Worm (Caenorhabditis elegans): Measurements from ENCODE around the gene F52H2.1.

The F52H2.1 gene

DNA sequence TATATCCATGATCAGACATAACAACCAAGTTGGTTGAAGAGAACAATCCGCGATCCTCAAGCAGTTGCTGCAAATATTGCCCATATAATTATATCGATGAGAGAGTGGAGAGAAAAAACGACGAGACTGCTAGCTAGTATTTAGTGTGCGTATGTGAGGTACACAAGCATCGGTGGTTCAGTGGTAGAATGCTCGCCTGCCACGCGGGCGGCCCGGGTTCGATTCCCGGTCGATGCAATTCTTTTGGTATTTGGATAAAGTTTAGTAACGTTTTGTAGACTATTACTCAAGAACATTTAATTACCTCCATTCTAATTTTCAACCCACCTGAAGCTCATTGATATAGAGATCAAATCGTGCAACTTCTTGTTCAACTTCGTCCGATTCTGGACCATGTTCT is 40.2 kb downstream of the F52H2.1 start (continued):
- TF ChIP-seq F23B12.7 (tag; optimal IDR thresholded peaks at IDR 0.05; ENCODE audit: insufficient read depth), result peak; percentile 86
- TF ChIP-seq Y67H2A.10 (GFP tag; conservative IDR thresholded peaks at IDR 0.05), result peak; percentile 44; the same call in 1 of the 2 replicates
- TF ChIP-seq nhr-90 (tag; optimal IDR thresholded peaks at IDR 0.05), result peak; percentile 77
- peak; percentile 48; the same call in 1 of the 2 replicates for TF ChIP-seq egl-18 (GFP tag; IDR thresholded peaks at IDR 0.05)
- 0 out of 2 replicates have a peak, but pooled peaks have one; percentile 30 for TF ChIP-seq Y53G8AR.9 (GFP tag; conservative IDR thresholded peaks at IDR 0.05)
- TF ChIP-seq lsl-1 (GFP tag; optimal IDR thresholded peaks at IDR 0.05), result no peak
- peak; percentile 51; the same call in 1 of the 2 replicates for TF ChIP-seq attf-6 (GFP tag; IDR thresholded peaks at IDR 0.05)
- peak; percentile 55 for TF ChIP-seq mxl-1 (tag; optimal IDR thresholded peaks at IDR 0.05)
- no peak for TF ChIP-seq hlh-26 (GFP tag; conservative IDR thresholded peaks at IDR 0.05)
- TF ChIP-seq fkh-3 (tag; optimal IDR thresholded peaks at IDR 0.05), result peak; percentile 50
- peak; percentile 63; the same call in 1 of the 2 replicates for TF ChIP-seq lir-1 (GFP tag; conservative IDR thresholded peaks at IDR 0.05)
- TF ChIP-seq lin-26 (GFP tag; IDR thresholded peaks at IDR 0.05), result peak; percentile 94
- peak; percentile 56; the same call in 1 of the 2 replicates for TF ChIP-seq hsf-1 (GFP tag; IDR thresholded peaks at IDR 0.05)
- TF ChIP-seq C17E4.6 (GFP tag; IDR thresholded peaks at IDR 0.05), result peak; percentile 37; the same call in 1 of the 2 replicates
- TF ChIP-seq mel-28 (tag; optimal IDR thresholded peaks at IDR 0.05; ENCODE audit: borderline replicate concordance), result peak; percentile 45
- peak; percentile 26; the same call in 1 of the 2 replicates for TF ChIP-seq aptf-3 (GFP tag; IDR thresholded peaks at IDR 0.05)
- peak; percentile 49 for TF ChIP-seq somi-1 (GFP tag; optimal IDR thresholded peaks at IDR 0.05)
- TF ChIP-seq Y53F4B.3 (GFP tag; IDR thresholded peaks at IDR 0.05), result peak; percentile 44; the same call in 1 of the 2 replicates
- peak; percentile 80 for TF ChIP-seq ZK185.1 (tag; optimal IDR thresholded peaks at IDR 0.05; ENCODE audit: poor library complexity, severe bottlenecking)
- TF ChIP-seq ceh-58 (GFP tag; IDR thresholded peaks at IDR 0.05), result no peak
- TF ChIP-seq ceh-91 (GFP tag; IDR thresholded peaks at IDR 0.05), result 0 out of 2 replicates have a peak, but pooled peaks have one; percentile 32
- TF ChIP-seq pbrm-1 (GFP tag; IDR thresholded peaks at IDR 0.05), result peak; percentile 90
- TF ChIP-seq lin-35 (GFP tag; optimal IDR thresholded peaks at IDR 0.05), result peak in 1 of 3 experiments; percentile 67
- peak; percentile 16; the same call in 1 of the 2 replicates for TF ChIP-seq F33H1.4 (GFP tag; IDR thresholded peaks at IDR 0.05)
- peak; percentile 82 for TF ChIP-seq ztf-26 (tag; optimal IDR thresholded peaks at IDR 0.05)
- TF ChIP-seq ets-4 (GFP tag; optimal IDR thresholded peaks at IDR 0.05), result no peak
- TF ChIP-seq madf-3 (GFP tag; IDR thresholded peaks at IDR 0.05), result no peak
- TF ChIP-seq Y56A3A.18 (GFP tag; IDR thresholded peaks at IDR 0.05), result peak; percentile 90; the same call in 1 of the 2 replicates
- peak; percentile 36 to 57 for TF ChIP-seq let-607 (tag; optimal IDR thresholded peaks at IDR 0.05)
- peak; percentile 77 for TF ChIP-seq gei-17 (GFP tag; optimal IDR thresholded peaks at IDR 0.05)
- TF ChIP-seq let-526 (GFP tag; IDR thresholded peaks at IDR 0.05), result 0 out of 2 replicates have a peak, but pooled peaks have one; percentile 26
- TF ChIP-seq egl-44 (GFP tag; IDR thresholded peaks at IDR 0.05), result peak; percentile 82; the same call in 1 of the 2 replicates
- TF ChIP-seq B0035.1 (tag; optimal IDR thresholded peaks at IDR 0.05), result peak; percentile 20
- peak; percentile 83 for TF ChIP-seq B0336.3 (GFP tag; IDR thresholded peaks at IDR 0.05)
- TF ChIP-seq ztf-6 (GFP tag; IDR thresholded peaks at IDR 0.05), result no peak; the same call in 1 of the 2 replicates
- TF ChIP-seq repo-1 (tag; optimal IDR thresholded peaks at IDR 0.05), result peak; percentile 24
- TF ChIP-seq unc-62 (GFP tag; optimal IDR thresholded peaks at IDR 0.05), result no peak
- TF ChIP-seq F37B4.10 (GFP tag; IDR thresholded peaks at IDR 0.05), result 0 out of 2 replicates have a peak, but pooled peaks have one; percentile 26
- TF ChIP-seq F10E7.11 (tag; optimal IDR thresholded peaks at IDR 0.05), result peak; percentile 7
- no peak for TF ChIP-seq lag-1 (GFP tag; IDR thresholded peaks at IDR 0.05)
